Worm (Caenorhabditis elegans): ENCODE data around the gene pgp-10.

The pgp-10 gene

ce11 chrX:7162764-7163163, 3.9 kb downstream of the pgp-10 start:
- TF ChIP-seq nhr-12 (tag; optimal IDR thresholded peaks at IDR 0.05) (no peak), nhr-43 (tag; optimal IDR thresholded peaks at IDR 0.05; ENCODE audit: poor library complexity, severe bottlenecking) (no peak), ama-1 (optimal IDR thresholded peaks at IDR 0.05) (no peak), ceh-82 (tag; optimal IDR thresholded peaks at IDR 0.05) (no peak), nfya-1 (tag; optimal IDR thresholded peaks at IDR 0.05; ENCODE audit: insufficient read depth) (no peak), daf-12 (tag; optimal IDR thresholded peaks at IDR 0.05) (no peak), skn-1 (tag; optimal IDR thresholded peaks at IDR 0.05) (no peak), fkh-10 (GFP tag; optimal IDR thresholded peaks at IDR 0.05) (no peak)

- no peak for TF ChIP-seq mml-1 (tag; optimal IDR thresholded peaks at IDR 0.05)
- TF ChIP-seq elt-2 (tag; optimal IDR thresholded peaks at IDR 0.05) = peak; percentile 58
Measured at ce11 chrX:7170575-7171297, 11.9 kb downstream of the pgp-10 start, which contains the start of gene bar-1. TSS of gene bar-1 (minus strand) at chrX:7170625.

- TF ChIP-seq nhr-23 (tag; optimal IDR thresholded peaks at IDR 0.05) = no peak
- TF ChIP-seq lin-39 (tag; optimal IDR thresholded peaks at IDR 0.05) = peak; percentile 55
Measured at ce11 chrX:7175389-7175788, 16.6 kb downstream of the pgp-10 start.

- TF ChIP-seq nhr-43 (tag; optimal IDR thresholded peaks at IDR 0.05; ENCODE audit: poor library complexity, severe bottlenecking) (peak; percentile 25), zag-1 (tag; optimal IDR thresholded peaks at IDR 0.05) (no peak), nhr-25 (tag; optimal IDR thresholded peaks at IDR 0.05) (no peak), mml-1 (tag; optimal IDR thresholded peaks at IDR 0.05) (no peak), fkh-10 (GFP tag; optimal IDR thresholded peaks at IDR 0.05) (no peak), pqm-1 (tag; optimal IDR thresholded peaks at IDR 0.05) (peak; percentile 27), jun-1 (tag; optimal IDR thresholded peaks at IDR 0.05) (no peak), elt-2 (tag; optimal IDR thresholded peaks at IDR 0.05) (peak; percentile 29)
Measured at ce11 chrX:7176817-7177216, 18.0 kb downstream of the pgp-10 start.

- TF ChIP-seq lin-15B (tag; optimal IDR thresholded peaks at IDR 0.05) (no peak), snpc-4 (tag; optimal IDR thresholded peaks at IDR 0.05) (no peak), mdl-1 (tag; optimal IDR thresholded peaks at IDR 0.05) (no peak), aly-2 (tag; optimal IDR thresholded peaks at IDR 0.05) (no peak), nhr-77 (tag; optimal IDR thresholded peaks at IDR 0.05) (no peak), ceh-16 (tag; optimal IDR thresholded peaks at IDR 0.05) (no peak)
Measured at ce11 chrX:7177341-7177740, 18.5 kb downstream of the pgp-10 start, which contains the start of gene F43E12.1. TSS of gene F43E12.1 (plus strand) at chrX:7177641.

ce11 chrX:7181627-7182026, 22.8 kb downstream of the pgp-10 start:
- TF ChIP-seq nhr-11 (tag; optimal IDR thresholded peaks at IDR 0.05) (no peak), nfya-1 (tag; optimal IDR thresholded peaks at IDR 0.05; ENCODE audit: insufficient read depth) (peak; percentile 66), sea-2 (GFP tag; optimal IDR thresholded peaks at IDR 0.05) (no peak), mml-1 (tag; optimal IDR thresholded peaks at IDR 0.05) (no peak), ceh-28 (tag; optimal IDR thresholded peaks at IDR 0.05) (peak; percentile 93), nhr-25 (tag; optimal IDR thresholded peaks at IDR 0.05) (peak; percentile 96), pqm-1 (tag; optimal IDR thresholded peaks at IDR 0.05) (peak; percentile 81), lin-15B (tag; optimal IDR thresholded peaks at IDR 0.05) (peak; percentile 13), egl-5 (tag; optimal IDR thresholded peaks at IDR 0.05) (peak; percentile 63), egl-27 (tag; optimal IDR thresholded peaks at IDR 0.05) (peak; percentile 74), ztf-4 (tag; optimal IDR thresholded peaks at IDR 0.05) (peak; percentile 33), nhr-77 (tag; optimal IDR thresholded peaks at IDR 0.05) (peak; percentile 95), fkh-2 (tag; optimal IDR thresholded peaks at IDR 0.05) (no peak), ama-1 (optimal IDR thresholded peaks at IDR 0.05) (no peak), snpc-4 (tag; optimal IDR thresholded peaks at IDR 0.05) (peak; percentile 76), zag-1 (tag; optimal IDR thresholded peaks at IDR 0.05) (no peak), tbx-2 (tag; optimal IDR thresholded peaks at IDR 0.05) (peak; percentile 94), aly-2 (tag; optimal IDR thresholded peaks at IDR 0.05) (peak; percentile 67), mdl-1 (tag; optimal IDR thresholded peaks at IDR 0.05) (peak; percentile 12), R02D3.7 (tag; optimal IDR thresholded peaks at IDR 0.05) (peak; percentile 65), pha-4 (tag; optimal IDR thresholded peaks at IDR 0.05) (peak; percentile 88), nhr-76 (tag; optimal IDR thresholded peaks at IDR 0.05) (peak; percentile 73), jun-1 (tag; optimal IDR thresholded peaks at IDR 0.05) (peak; percentile 99), lsy-12 (tag; optimal IDR thresholded peaks at IDR 0.05) (peak; percentile 93), elt-1 (tag; optimal IDR thresholded peaks at IDR 0.05) (no peak), ceh-9 (tag; optimal IDR thresholded peaks at IDR 0.05) (no peak), ztf-11 (tag; optimal IDR thresholded peaks at IDR 0.05) (no peak), nhr-28 (tag; optimal IDR thresholded peaks at IDR 0.05) (peak; percentile 79), lin-39 (tag; optimal IDR thresholded peaks at IDR 0.05) (peak; percentile 69), nhr-23 (tag; optimal IDR thresholded peaks at IDR 0.05) (peak; percentile 98), ceh-82 (tag; optimal IDR thresholded peaks at IDR 0.05) (peak; percentile 61), nhr-67 (tag; optimal IDR thresholded peaks at IDR 0.05) (no peak), eor-1 (tag; optimal IDR thresholded peaks at IDR 0.05) (no peak), nhr-43 (tag; optimal IDR thresholded peaks at IDR 0.05; ENCODE audit: poor library complexity, severe bottlenecking) (peak; percentile 98)
